Fruit fly (Drosophila melanogaster) whole organism, embryonic: ENCODE data around the gene hll.

Experiments
- ATbp ChIP-seq: fragments of 200-800 bp; sonication (Bioruptor generic); optimal IDR thresholded peaks from 2 replicates; lab custom pipeline; 2017; ENCODE audit warnings: missing biosample characterization, mild to moderate bottlenecking, missing genetic modification characterization, missing genetic modification reagents
- BEAF-32 ChIP-seq: fragments of 200-800 bp; sonication (Bioruptor generic); optimal IDR thresholded peaks from 3 replicates; lab custom pipeline; 2017; ENCODE audit warnings: missing biosample characterization, missing genetic modification characterization, mild to moderate bottlenecking, moderate library complexity, missing genetic modification reagents
- CG10654 ChIP-seq: fragments of 200-800 bp; sonication (Bioruptor generic); optimal IDR thresholded peaks from 2 replicates; lab custom pipeline; 2016; ENCODE audit warnings: missing biosample characterization, missing genetic modification characterization
- CG11247 ChIP-seq: fragments of 200-800 bp; sonication (Bioruptor generic); IDR thresholded peaks from 2 replicates; pipeline ENCODE4 v1.3.6; 2022; ENCODE audit warnings: missing biosample characterization, missing genetic modification characterization
- CG11560 ChIP-seq: fragments of 200-800 bp; sonication (Bioruptor generic); IDR thresholded peaks from 3 replicates; pipeline ENCODE4 v1.3.6; 2022; ENCODE audit warnings: missing biosample characterization, missing genetic modification characterization
- CG12071 ChIP-seq: fragments of 200-800 bp; sonication (Bioruptor generic); optimal IDR thresholded peaks from 3 replicates; lab custom pipeline; 2018; ENCODE audit warnings: missing biosample characterization, mild to moderate bottlenecking, missing genetic modification characterization
- CG12769 ChIP-seq: fragments of 200-800 bp; sonication (Bioruptor generic); optimal IDR thresholded peaks from 2 replicates; lab custom pipeline; 2019; ENCODE audit warnings: missing biosample characterization, mild to moderate bottlenecking, missing genetic modification characterization, moderate library complexity
- CG12942 ChIP-seq: fragments of 200-800 bp; sonication (Bioruptor generic); optimal IDR thresholded peaks from 3 replicates; lab custom pipeline; 2016; ENCODE audit warnings: missing biosample characterization, missing genetic modification characterization
- CG13894 ChIP-seq: fragments of 200-800 bp; sonication (Bioruptor generic); optimal IDR thresholded peaks from 3 replicates; lab custom pipeline; 2018; ENCODE audit warnings: missing biosample characterization, mild to moderate bottlenecking, missing genetic modification characterization, moderate library complexity
- CG14014 ChIP-seq: fragments of 200-800 bp; sonication (Bioruptor generic); IDR thresholded peaks from 2 replicates; pipeline ENCODE4 v1.3.6; 2022; ENCODE audit warnings: missing biosample characterization, missing genetic modification characterization
- CG14441 ChIP-seq: fragments of 200-800 bp; sonication (Bioruptor generic); IDR thresholded peaks from 2 replicates; pipeline ENCODE4 v1.3.6; 2022; ENCODE audit warnings: missing biosample characterization, missing genetic modification characterization
- CG14860 ChIP-seq: fragments of 200-800 bp; sonication (Bioruptor generic); IDR thresholded peaks from 3 replicates; pipeline ENCODE4 v1.3.6; 2022; ENCODE audit warnings: missing biosample characterization, missing genetic modification characterization; ENCODE audit not compliant: partially characterized antibody
- CG15479 ChIP-seq: fragments of 200-800 bp; sonication (Bioruptor generic); optimal IDR thresholded peaks from 3 replicates; lab custom pipeline; 2019; ENCODE audit warnings: missing biosample characterization, mild to moderate bottlenecking, missing genetic modification characterization, moderate library complexity
- CG16863 ChIP-seq: fragments of 200-800 bp; sonication (Bioruptor generic); optimal IDR thresholded peaks from 3 replicates; lab custom pipeline; 2016; ENCODE audit warnings: missing biosample characterization, missing genetic modification characterization
- CG17186 ChIP-seq: fragments of 200-800 bp; sonication (Bioruptor generic); optimal IDR thresholded peaks from 3 replicates; lab custom pipeline; 2017; ENCODE audit warnings: missing biosample characterization, missing genetic modification reagents, missing genetic modification characterization
- CG18599 ChIP-seq: fragments of 200-800 bp; sonication (Bioruptor generic); optimal IDR thresholded peaks from 3 replicates; lab custom pipeline; 2017; ENCODE audit warnings: missing biosample characterization, missing genetic modification characterization, mild to moderate bottlenecking, moderate library complexity, missing genetic modification reagents
- CG6689 ChIP-seq: fragments of 200-800 bp; sonication (Bioruptor generic); IDR thresholded peaks from 2 replicates; pipeline ENCODE4 v1.3.6; 2022; ENCODE audit warnings: missing biosample characterization, missing genetic modification characterization
- CG7963 ChIP-seq: fragments of 200-800 bp; sonication (Bioruptor generic); IDR thresholded peaks from 3 replicates; pipeline ENCODE4 v1.3.6; 2022; ENCODE audit warnings: missing biosample characterization, missing genetic modification characterization; ENCODE audit not compliant: partially characterized antibody
- CG7987 ChIP-seq: fragments of 200-800 bp; sonication (Bioruptor generic); optimal IDR thresholded peaks from 2 replicates; lab custom pipeline; 2018; ENCODE audit warnings: missing biosample characterization, mild to moderate bottlenecking, missing genetic modification characterization, moderate library complexity
- CG8290 ChIP-seq, 3 experiments: fragments of 200-800 bp; sonication (Bioruptor generic); optimal IDR thresholded peaks; 2 replicates each; lab custom pipeline; 2016 to 2019; ENCODE audit warnings: missing biosample characterization in 3 of 3, missing genetic modification characterization in 3 of 3, mild to moderate bottlenecking in 2 of 3, moderate library complexity in 1 of 3
- D19B ChIP-seq: fragments of 200-800 bp; sonication (Bioruptor generic); optimal IDR thresholded peaks from 2 replicates; lab custom pipeline; 2017; ENCODE audit warnings: missing biosample characterization, mild to moderate bottlenecking, missing genetic modification characterization
- Dip3 ChIP-seq: fragments of 200-800 bp; sonication (Bioruptor generic); optimal IDR thresholded peaks from 3 replicates; lab custom pipeline; 2016; ENCODE audit warnings: missing biosample characterization, missing genetic modification characterization
- ERR ChIP-seq: fragments of 200-800 bp; sonication (Bioruptor generic); optimal IDR thresholded peaks from 2 replicates; lab custom pipeline; 2016; ENCODE audit warnings: missing biosample characterization, missing genetic modification characterization
- Ets65A ChIP-seq: fragments of 200-800 bp; sonication (Bioruptor generic); peaks from one replicate; lab custom pipeline; 2016; ENCODE audit warnings: missing biosample characterization, missing genetic modification characterization
- Fer1 ChIP-seq: fragments of 200-800 bp; sonication (Bioruptor generic); optimal IDR thresholded peaks from 2 replicates; lab custom pipeline; 2017; ENCODE audit warnings: missing biosample characterization, mild to moderate bottlenecking, missing genetic modification characterization
- Gsc ChIP-seq: fragments of 200-800 bp; sonication (Bioruptor generic); IDR thresholded peaks from 2 replicates; pipeline ENCODE4 v1.3.6; 2022; ENCODE audit warnings: missing biosample characterization, missing genetic modification characterization
- Hey ChIP-seq: fragments of 200-800 bp; sonication (Bioruptor generic); optimal IDR thresholded peaks from 3 replicates; lab custom pipeline; 2018; ENCODE audit warnings: missing biosample characterization, mild to moderate bottlenecking, missing genetic modification characterization
- HmgZ ChIP-seq: fragments of 200-800 bp; sonication (Bioruptor generic); optimal IDR thresholded peaks from 2 replicates; lab custom pipeline; 2018; ENCODE audit warnings: missing biosample characterization, mild to moderate bottlenecking, missing genetic modification characterization
- Jarid2 ChIP-seq: fragments of 200-800 bp; sonication (Bioruptor generic); optimal IDR thresholded peaks from 3 replicates; lab custom pipeline; 2017; ENCODE audit warnings: mild to moderate bottlenecking, missing biosample characterization, missing genetic modification reagents, missing genetic modification characterization
- Myb ChIP-seq: fragments of 200-800 bp; sonication (Bioruptor generic); optimal IDR thresholded peaks from 2 replicates; lab custom pipeline; 2016; ENCODE audit warnings: missing biosample characterization, missing genetic modification characterization
- Neu2 ChIP-seq: fragments of 200-800 bp; sonication (Bioruptor generic); optimal IDR thresholded peaks from 3 replicates; lab custom pipeline; 2016; ENCODE audit warnings: missing biosample characterization, missing genetic modification characterization, borderline replicate concordance
- NfI ChIP-seq: fragments of 200-800 bp; sonication (Bioruptor generic); optimal IDR thresholded peaks from 3 replicates; lab custom pipeline; 2018; ENCODE audit warnings: missing biosample characterization, mild to moderate bottlenecking, missing genetic modification characterization, moderate library complexity
- Pdp1 ChIP-seq, 2 experiments: fragments of 200-800 bp; sonication (Bioruptor generic); optimal IDR thresholded peaks; 3 replicates each; lab custom pipeline; 2016; ENCODE audit warnings: missing biosample characterization in 2 of 2, missing genetic modification characterization in 2 of 2, mild to moderate bottlenecking in 1 of 2, moderate library complexity in 1 of 2
- Vsx1 ChIP-seq: fragments of 200-800 bp; sonication (Bioruptor generic); optimal IDR thresholded peaks from 2 replicates; lab custom pipeline; 2017; ENCODE audit warnings: missing biosample characterization, mild to moderate bottlenecking, missing genetic modification characterization, missing genetic modification reagents
- amos ChIP-seq: fragments of 200-800 bp; sonication (Bioruptor generic); IDR thresholded peaks from 2 replicates; pipeline ENCODE4 v1.3.6; 2022; ENCODE audit warnings: missing biosample characterization, missing genetic modification characterization; ENCODE audit not compliant: partially characterized antibody
- chinmo ChIP-seq: fragments of 200-800 bp; sonication (Bioruptor generic); IDR thresholded peaks from 4 replicates; pipeline ENCODE4 v1.3.6; 2022; ENCODE audit warnings: missing biosample characterization, missing genetic modification characterization; ENCODE audit not compliant: partially characterized antibody
- cwo ChIP-seq: fragments of 200-800 bp; sonication (Bioruptor generic); optimal IDR thresholded peaks from 3 replicates; lab custom pipeline; 2017; ENCODE audit warnings: missing biosample characterization, missing genetic modification characterization, mild to moderate bottlenecking, moderate library complexity, missing genetic modification reagents
- emc ChIP-seq: fragments of 200-800 bp; sonication (Bioruptor generic); optimal IDR thresholded peaks from 2 replicates; lab custom pipeline; 2016; ENCODE audit warnings: missing biosample characterization, missing genetic modification characterization
- exex ChIP-seq: fragments of 200-800 bp; sonication (Bioruptor generic); optimal IDR thresholded peaks from 4 replicates; lab custom pipeline; 2018; ENCODE audit warnings: missing biosample characterization, mild to moderate bottlenecking, missing genetic modification characterization, moderate library complexity
- fd96Cb ChIP-seq: fragments of 200-800 bp; sonication (Bioruptor generic); optimal IDR thresholded peaks from 2 replicates; lab custom pipeline; 2018; ENCODE audit warnings: missing biosample characterization, mild to moderate bottlenecking, missing genetic modification characterization, moderate library complexity
- grn ChIP-seq: fragments of 200-800 bp; sonication (Bioruptor generic); optimal IDR thresholded peaks from 3 replicates; lab custom pipeline; 2017; ENCODE audit warnings: missing biosample characterization, missing genetic modification characterization
- gro ChIP-seq: fragments of 200-800 bp; sonication (Bioruptor generic); optimal IDR thresholded peaks from 2 replicates; lab custom pipeline; 2016; ENCODE audit warnings: missing biosample characterization, missing genetic modification characterization
- kay ChIP-seq: fragments of 200-800 bp; sonication (Bioruptor generic); optimal IDR thresholded peaks from 2 replicates; lab custom pipeline; 2016; ENCODE audit warnings: missing biosample characterization, missing genetic modification characterization
- lilli ChIP-seq: fragments of 200-800 bp; sonication (Bioruptor generic); optimal IDR thresholded peaks from 3 replicates; lab custom pipeline; 2016; ENCODE audit warnings: missing biosample characterization, missing genetic modification characterization
- pnt ChIP-seq: fragments of 200-800 bp; sonication (Bioruptor generic); optimal IDR thresholded peaks from 3 replicates; lab custom pipeline; 2016; ENCODE audit warnings: missing biosample characterization, missing genetic modification characterization
- scrt ChIP-seq: fragments of 200-800 bp; sonication (Bioruptor generic); optimal IDR thresholded peaks from 2 replicates; lab custom pipeline; 2018; ENCODE audit warnings: missing biosample characterization, mild to moderate bottlenecking, missing genetic modification characterization, moderate library complexity
- sd ChIP-seq: fragments of 200-800 bp; sonication (Bioruptor generic); optimal IDR thresholded peaks from 3 replicates; lab custom pipeline; 2018; ENCODE audit warnings: missing biosample characterization, mild to moderate bottlenecking, missing genetic modification characterization, moderate library complexity
- so ChIP-seq: fragments of 200-800 bp; sonication (Bioruptor generic); IDR thresholded peaks from 3 replicates; pipeline ENCODE4 v1.3.6; 2022; ENCODE audit warnings: missing biosample characterization, missing genetic modification characterization
- wek ChIP-seq: fragments of 200-800 bp; sonication (Bioruptor generic); optimal IDR thresholded peaks from 3 replicates; lab custom pipeline; 2018; ENCODE audit warnings: missing biosample characterization, mild to moderate bottlenecking, missing genetic modification characterization, moderate library complexity

hll gene

DNA sequence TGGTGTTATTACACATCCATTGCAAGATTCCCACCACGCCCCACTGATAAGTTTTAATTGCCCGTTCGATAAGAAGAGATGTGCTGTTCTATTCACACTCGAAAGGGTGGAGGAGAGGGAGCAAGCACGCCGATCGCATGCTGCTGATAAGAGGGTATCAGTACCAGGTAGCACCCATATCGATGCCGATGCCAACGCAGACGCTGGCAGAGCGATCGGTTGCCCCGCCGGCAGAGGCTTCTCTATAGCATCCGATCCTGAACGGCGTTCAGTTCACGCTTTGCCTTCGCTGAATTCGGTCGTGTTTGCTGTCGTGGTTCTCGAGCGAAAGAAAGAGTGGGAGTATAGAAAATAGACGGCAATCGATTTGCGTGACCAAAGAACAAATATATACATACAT, 13.3 kb upstream of the hll start (continued):
- peak; percentile 37 for TF ChIP-seq sd
- TF ChIP-seq CG7963 (GFP tag; lab: Robert Waterston, UW), result no peak
- peak; percentile 63 for TF ChIP-seq Hey (tag; lab: Kevin White, UChicago)
- TF ChIP-seq exex, result peak; percentile 98
- TF ChIP-seq CG14441 (GFP tag; lab: Robert Waterston, UW), result 0 out of 2 replicates have a peak, but pooled peaks have one; percentile 7
- TF ChIP-seq ATbp (GFP tag; lab: Kevin White, UChicago), result no peak
- peak; percentile 89 for TF ChIP-seq CG15479 (GFP tag; lab: Kevin White, UChicago)
- no peak for TF ChIP-seq scrt
- TF ChIP-seq HmgZ (tag; lab: Kevin White, UChicago), result peak; percentile 28
- peak; percentile 78 for TF ChIP-seq CG12769 (tag; lab: Kevin White, UChicago)
- peak; percentile 57; the same call in 1 of the 3 replicates for TF ChIP-seq so (GFP tag; lab: Robert Waterston, UW)
- peak; percentile 12 for TF ChIP-seq Fer1
- no peak for TF ChIP-seq BEAF-32 (GFP tag; lab: Kevin White, UChicago)
- TF ChIP-seq CG8290 (GFP tag; optimal IDR thresholded peaks at IDR 0.05; lab: Kevin White, UChicago), result no peak
- peak in 1 of 2 experiments; percentile 60 for TF ChIP-seq CG8290 (tag; optimal IDR thresholded peaks at IDR 0.05; lab: Kevin White, UChicago)
- TF ChIP-seq gro (GFP tag; lab: Kevin White, UChicago), result peak; percentile 24
- TF ChIP-seq CG12071 (GFP tag; lab: Kevin White, UChicago), result peak; percentile 5
- TF ChIP-seq Dip3 (GFP tag; lab: Kevin White, UChicago), result no peak
- peak; percentile 18 for TF ChIP-seq D19B
- TF ChIP-seq cwo, result peak; percentile 89
- no peak for TF ChIP-seq Myb (GFP tag; lab: Kevin White, UChicago)
- no peak for TF ChIP-seq CG12942 (GFP tag; lab: Kevin White, UChicago)
- no peak for TF ChIP-seq Neu2 (GFP tag; lab: Kevin White, UChicago)
- no peak for TF ChIP-seq CG17186 (GFP tag; lab: Kevin White, UChicago)
- TF ChIP-seq wek (GFP tag; lab: Kevin White, UChicago), result no peak
- peak; percentile 72 for TF ChIP-seq CG7987 (GFP tag; lab: Kevin White, UChicago)
- TF ChIP-seq amos (GFP tag; lab: Robert Waterston, UW), result peak; percentile 30; the same call in 1 of the 2 replicates
- peak; percentile 19 for TF ChIP-seq ERR (GFP tag; lab: Kevin White, UChicago)
- peak; percentile 3 for TF ChIP-seq kay (GFP tag; lab: Kevin White, UChicago)
- TF ChIP-seq emc, result no peak
- no peak for TF ChIP-seq CG16863 (GFP tag; lab: Kevin White, UChicago)
- TF ChIP-seq lilli, result peak; percentile 27
- 0 out of 4 replicates have a peak, but pooled peaks have one; percentile 66 for TF ChIP-seq chinmo (GFP tag; lab: Robert Waterston, UW)
- peak; percentile 11 for TF ChIP-seq Vsx1 (GFP tag; lab: Kevin White, UChicago)
- TF ChIP-seq CG14860 (GFP tag; lab: Robert Waterston, UW), result no peak
- TF ChIP-seq grn (GFP tag; lab: Kevin White, UChicago), result peak; percentile 98
- no peak for TF ChIP-seq Gsc (GFP tag; lab: Robert Waterston, UW)
- TF ChIP-seq CG6689 (GFP tag; lab: Robert Waterston, UW), result no peak
- TF ChIP-seq Jarid2 (GFP tag; lab: Kevin White, UChicago), result peak; percentile 38
- peak in 1 of 2 experiments; percentile 39 for TF ChIP-seq Pdp1 (GFP tag; optimal IDR thresholded peaks at IDR 0.05; lab: Kevin White, UChicago)
- peak; percentile 59 for TF ChIP-seq Ets65A (GFP tag; lab: Kevin White, UChicago)
- no peak for TF ChIP-seq fd96Cb
- no peak for TF ChIP-seq CG10654
- peak; percentile 49 for TF ChIP-seq CG18599 (GFP tag; lab: Kevin White, UChicago)
- TF ChIP-seq CG11247 (GFP tag; lab: Robert Waterston, UW), result 0 out of 2 replicates have a peak, but pooled peaks have one; percentile 11
- TF ChIP-seq CG11560 (tag; lab: Robert Waterston, UW), result no peak
- peak; percentile 23; the same call in 1 of the 2 replicates for TF ChIP-seq CG14014
- no peak for TF ChIP-seq pnt (GFP tag; lab: Kevin White, UChicago)
- TF ChIP-seq CG13894 (tag; lab: Kevin White, UChicago), result peak; percentile 54
- no peak for TF ChIP-seq NfI
